Fruit fly (Drosophila melanogaster) whole organism, adult: ENCODE measurements around the gene CG32483.

Experiments used
- CG11617 ChIP-seq: fragments of 200-800 bp; sonication (Bioruptor generic); optimal IDR thresholded peaks from 2 replicates; lab custom pipeline; 2017; ENCODE audit warnings: mild to moderate bottlenecking, missing biosample characterization, missing genetic modification reagents, missing genetic modification characterization
- CG14711 ChIP-seq: fragments of 200-800 bp; sonication (Bioruptor generic); optimal IDR thresholded peaks from 2 replicates; lab custom pipeline; 2018; ENCODE audit warnings: missing biosample characterization, mild to moderate bottlenecking, missing genetic modification characterization, moderate library complexity
- CG7101 ChIP-seq: fragments of 200-800 bp; sonication (Bioruptor generic); optimal IDR thresholded peaks from 2 replicates; lab custom pipeline; 2018; ENCODE audit warnings: missing biosample characterization, mild to moderate bottlenecking, missing genetic modification characterization, moderate library complexity
- Clk ChIP-seq: fragments of 200-800 bp; sonication (Bioruptor generic); optimal IDR thresholded peaks from 2 replicates; lab custom pipeline; 2017; ENCODE audit warnings: missing biosample characterization, missing genetic modification characterization
- cic ChIP-seq: fragments of 200-800 bp; sonication (Bioruptor generic); optimal IDR thresholded peaks from 2 replicates; lab custom pipeline; 2017; ENCODE audit warnings: missing biosample characterization, mild to moderate bottlenecking, missing genetic modification characterization, moderate library complexity
- cnc ChIP-seq, 2 experiments: fragments of >200 bp; optimal IDR thresholded peaks; 2 replicates each; lab custom pipeline; 2017
- pad ChIP-seq: fragments of 200-800 bp; sonication (Bioruptor generic); optimal IDR thresholded peaks from 3 replicates; lab custom pipeline; 2017; ENCODE audit warnings: missing biosample characterization, missing genetic modification characterization, mild to moderate bottlenecking, moderate library complexity, missing genetic modification reagents
- toe ChIP-seq: fragments of 200-800 bp; sonication (Bioruptor generic); optimal IDR thresholded peaks from 2 replicates; lab custom pipeline; 2016; ENCODE audit warnings: missing biosample characterization, missing genetic modification characterization

dm6 chr3L:649025-649769 lies 40.7 kb downstream of the CG32483 start:
- no peak for TF ChIP-seq CG11617
- no peak for TF ChIP-seq cnc (optimal IDR thresholded peaks at IDR 0.05; lab: Kevin White, UChicago)
- no peak for TF ChIP-seq pad (GFP tag; lab: Kevin White, UChicago)
- TF ChIP-seq Clk (GFP tag; lab: Kevin White, UChicago): no peak
- no peak for TF ChIP-seq CG14711 (tag; lab: Kevin White, UChicago)
- TF ChIP-seq CG7101 (tag; lab: Kevin White, UChicago): no peak
- no peak for TF ChIP-seq cic (GFP tag; lab: Kevin White, UChicago)
- no peak for TF ChIP-seq toe (GFP tag; lab: Kevin White, UChicago)
